Fruit fly (Drosophila melanogaster) whole organism: ENCODE data around the gene CG6790.

Experiments
- CG8478 ChIP-seq: fragments of >200 bp; optimal IDR thresholded peaks from 2 replicates; lab custom pipeline; 2018; ENCODE audit warnings: inconsistent platforms
- pan ChIP-seq: fragments of >200 bp; optimal IDR thresholded peaks from 2 replicates; lab custom pipeline; 2017
- psq ChIP-seq: fragments of >200 bp; optimal IDR thresholded peaks from 2 replicates; lab custom pipeline; 2017

- TF ChIP-seq pan (lab: Kevin White, UChicago): no peak
- TF ChIP-seq CG8478 (lab: Kevin White, UChicago): no peak
- TF ChIP-seq psq (lab: Kevin White, UChicago): no peak
Measured at dm6 chr3R:11614507-11614906, 36.0 kb upstream of the CG6790 start.
